Worm (Caenorhabditis elegans): ENCODE data around the gene M110.8.

The M110.8 gene

ce11 chrII:8246476-8246875, 37.1 kb upstream of the M110.8 start, which contains the start of gene F35C11.3:
Gene F35C11.3 (plus strand): TSS chrII:8246776.
- TF ChIP-seq ztf-11 (tag; optimal IDR thresholded peaks at IDR 0.05) (no peak), egl-5 (tag; optimal IDR thresholded peaks at IDR 0.05) (no peak), ceh-82 (tag; optimal IDR thresholded peaks at IDR 0.05) (no peak), ZK546.5 (tag; optimal IDR thresholded peaks at IDR 0.05) (no peak), fkh-10 (GFP tag; optimal IDR thresholded peaks at IDR 0.05) (no peak), daf-12 (tag; optimal IDR thresholded peaks at IDR 0.05) (no peak), ceh-16 (tag; optimal IDR thresholded peaks at IDR 0.05) (no peak), tbx-2 (tag; optimal IDR thresholded peaks at IDR 0.05) (no peak), nhr-67 (tag; optimal IDR thresholded peaks at IDR 0.05) (no peak), aly-2 (tag; optimal IDR thresholded peaks at IDR 0.05) (no peak), hmg-11 (tag; optimal IDR thresholded peaks at IDR 0.05) (no peak), jun-1 (tag; optimal IDR thresholded peaks at IDR 0.05) (no peak), ztf-4 (tag; optimal IDR thresholded peaks at IDR 0.05) (no peak), nhr-28 (tag; optimal IDR thresholded peaks at IDR 0.05) (no peak), ceh-9 (tag; optimal IDR thresholded peaks at IDR 0.05) (no peak), nhr-11 (tag; optimal IDR thresholded peaks at IDR 0.05) (no peak), nhr-12 (tag; optimal IDR thresholded peaks at IDR 0.05) (no peak), elt-2 (tag; optimal IDR thresholded peaks at IDR 0.05) (no peak), ama-1 (optimal IDR thresholded peaks at IDR 0.05) (no peak)

- TF ChIP-seq eor-1 (tag; optimal IDR thresholded peaks at IDR 0.05): no peak
- no peak for TF ChIP-seq nhr-23 (tag; optimal IDR thresholded peaks at IDR 0.05)
- no peak for TF ChIP-seq ztf-4 (tag; optimal IDR thresholded peaks at IDR 0.05)
- TF ChIP-seq ama-1 (optimal IDR thresholded peaks at IDR 0.05): no peak
- no peak for TF ChIP-seq nhr-77 (tag; optimal IDR thresholded peaks at IDR 0.05)
- TF ChIP-seq aly-2 (tag; optimal IDR thresholded peaks at IDR 0.05): no peak
- no peak for TF ChIP-seq ceh-9 (tag; optimal IDR thresholded peaks at IDR 0.05)
- no peak for TF ChIP-seq tbx-2 (tag; optimal IDR thresholded peaks at IDR 0.05)
- no peak for TF ChIP-seq fos-1 (tag; optimal IDR thresholded peaks at IDR 0.05)
- no peak for TF ChIP-seq nhr-43 (tag; optimal IDR thresholded peaks at IDR 0.05; ENCODE audit: poor library complexity, severe bottlenecking)
- TF ChIP-seq ceh-16 (tag; optimal IDR thresholded peaks at IDR 0.05): no peak
- no peak for TF ChIP-seq snpc-4 (tag; optimal IDR thresholded peaks at IDR 0.05)
- no peak for TF ChIP-seq lin-15B (tag; optimal IDR thresholded peaks at IDR 0.05)
- no peak for TF ChIP-seq nhr-11 (tag; optimal IDR thresholded peaks at IDR 0.05)
Measured at ce11 chrII:8238155-8238554, 28.8 kb upstream of the M110.8 start, which contains the start of gene nlp-5. Gene nlp-5 (plus strand): TSS chrII:8238455.

ce11 chrII:8232489-8232888, 23.1 kb upstream of the M110.8 start, which contains the start of gene M110.7:
Gene M110.7 (plus strand): TSS chrII:8232789.
- TF ChIP-seq snpc-4 (tag; optimal IDR thresholded peaks at IDR 0.05) (no peak), aly-2 (tag; optimal IDR thresholded peaks at IDR 0.05) (no peak), nhr-23 (tag; optimal IDR thresholded peaks at IDR 0.05) (no peak), skn-1 (tag; optimal IDR thresholded peaks at IDR 0.05) (no peak), ceh-9 (tag; optimal IDR thresholded peaks at IDR 0.05) (no peak), hmg-11 (tag; optimal IDR thresholded peaks at IDR 0.05) (no peak), mdl-1 (tag; optimal IDR thresholded peaks at IDR 0.05) (no peak), nhr-67 (tag; optimal IDR thresholded peaks at IDR 0.05) (no peak), fos-1 (tag; optimal IDR thresholded peaks at IDR 0.05) (no peak), ZK546.5 (tag; optimal IDR thresholded peaks at IDR 0.05) (no peak), nfya-1 (tag; optimal IDR thresholded peaks at IDR 0.05; ENCODE audit: insufficient read depth) (no peak), nhr-237 (tag; optimal IDR thresholded peaks at IDR 0.05) (no peak), unc-62 (GFP tag; optimal IDR thresholded peaks at IDR 0.05) (no peak), elt-1 (tag; optimal IDR thresholded peaks at IDR 0.05) (no peak), pha-4 (tag; optimal IDR thresholded peaks at IDR 0.05) (no peak)

ce11 chrII:8230976-8231375, 21.6 kb upstream of the M110.8 start, which contains the start of gene M110.9:
Gene M110.9 (plus strand): TSS chrII:8231276.
- TF ChIP-seq nhr-237 (tag; optimal IDR thresholded peaks at IDR 0.05) (no peak), nhr-25 (tag; optimal IDR thresholded peaks at IDR 0.05) (no peak), nhr-43 (tag; optimal IDR thresholded peaks at IDR 0.05; ENCODE audit: poor library complexity, severe bottlenecking) (no peak), elt-1 (tag; optimal IDR thresholded peaks at IDR 0.05) (no peak), tbx-2 (tag; optimal IDR thresholded peaks at IDR 0.05) (no peak)

ce11 chrII:8226475-8226874, 17.1 kb upstream of the M110.8 start:
- peak; percentile 22 for TF ChIP-seq ceh-28 (tag; optimal IDR thresholded peaks at IDR 0.05)
- TF ChIP-seq elt-2 (tag; optimal IDR thresholded peaks at IDR 0.05): peak; percentile 95
- TF ChIP-seq pha-4 (tag; optimal IDR thresholded peaks at IDR 0.05): peak; percentile 68
- TF ChIP-seq nhr-237 (tag; optimal IDR thresholded peaks at IDR 0.05): no peak
- TF ChIP-seq pqm-1 (tag; optimal IDR thresholded peaks at IDR 0.05): peak; percentile 83

Measured in whole organism, L3 larva.